Worm (Caenorhabditis elegans): ENCODE results near the gene F35H12.6.
A peak's percentile ranks its signal among the peaks of the same experiment; 100 is the strongest.

F35H12.6 gene

ce11 chrX:952557-953083 is 39.5 kb downstream of the F35H12.6 start:
- TF ChIP-seq lin-26 (GFP tag; IDR thresholded peaks at IDR 0.05) = no peak
- no peak for TF ChIP-seq Y53G8AR.9 (GFP tag; conservative IDR thresholded peaks at IDR 0.05)
- TF ChIP-seq ceh-79 (tag; optimal IDR thresholded peaks at IDR 0.05) = no peak
- no peak for TF ChIP-seq mes-4 (tag; optimal IDR thresholded peaks at IDR 0.05)
- no peak for TF ChIP-seq tbx-9 (tag; optimal IDR thresholded peaks at IDR 0.05; ENCODE audit: borderline replicate concordance)
- no peak for TF ChIP-seq F57A8.1 (GFP tag; optimal IDR thresholded peaks at IDR 0.05)
- TF ChIP-seq mxl-1 (tag; optimal IDR thresholded peaks at IDR 0.05) = no peak
- no peak for TF ChIP-seq ztf-18 (tag; optimal IDR thresholded peaks at IDR 0.05)
- no peak for TF ChIP-seq lin-54 (GFP tag; optimal IDR thresholded peaks at IDR 0.05)
- TF ChIP-seq F39B2.1 (GFP tag; IDR thresholded peaks at IDR 0.05) = no peak

- TF ChIP-seq unc-62 (GFP tag; optimal IDR thresholded peaks at IDR 0.05) (no peak), ceh-79 (tag; optimal IDR thresholded peaks at IDR 0.05) (no peak), athp-1 (tag; optimal IDR thresholded peaks at IDR 0.05) (no peak), tbp1 (GFP tag; optimal IDR thresholded peaks at IDR 0.05) (no peak), ekl-4 (GFP tag; IDR thresholded peaks at IDR 0.05) (no peak), nfyb-1 (GFP tag; IDR thresholded peaks at IDR 0.05) (0 out of 2 replicates have a peak, but pooled peaks have one; percentile 13), nhr-80 (tag; optimal IDR thresholded peaks at IDR 0.05) (peak; percentile 4), madf-10 (tag; optimal IDR thresholded peaks at IDR 0.05) (no peak), snpc-1.3 (tag; optimal IDR thresholded peaks at IDR 0.05; ENCODE audit: insufficient read depth) (no peak), bed-1 (GFP tag; IDR thresholded peaks at IDR 0.05) (no peak), let-607 (tag; optimal IDR thresholded peaks at IDR 0.05) (no peak), lin-26 (GFP tag; IDR thresholded peaks at IDR 0.05) (no peak), akir-1 (GFP tag; optimal IDR thresholded peaks at IDR 0.05) (no peak), F49E8.2 (tag; optimal IDR thresholded peaks at IDR 0.05; ENCODE audit: insufficient read depth) (no peak), aptf-2 (GFP tag; conservative IDR thresholded peaks at IDR 0.05) (no peak), attf-3 (GFP tag; conservative IDR thresholded peaks at IDR 0.05) (peak; percentile 87), nhr-27 (tag; optimal IDR thresholded peaks at IDR 0.05) (no peak), B0336.3 (GFP tag; IDR thresholded peaks at IDR 0.05) (no peak), mcd-1 (GFP tag; IDR thresholded peaks at IDR 0.05) (no peak), snpc-3.4 (tag; optimal IDR thresholded peaks at IDR 0.05) (no peak), ztf-6 (GFP tag; IDR thresholded peaks at IDR 0.05) (no peak), nhr-179 (tag; optimal IDR thresholded peaks at IDR 0.05) (no peak), T07F8.4 (tag; optimal IDR thresholded peaks at IDR 0.05) (no peak), ceh-27 (GFP tag; optimal IDR thresholded peaks at IDR 0.05) (no peak), zfh-2 (GFP tag; conservative IDR thresholded peaks at IDR 0.05) (no peak), him-1 (tag; optimal IDR thresholded peaks at IDR 0.05) (no peak), ceh-40 (GFP tag; IDR thresholded peaks at IDR 0.05) (no peak), attf-6 (GFP tag; IDR thresholded peaks at IDR 0.05) (no peak), ztf-3 (GFP tag; optimal IDR thresholded peaks at IDR 0.05) (no peak), dpl-1 (GFP tag; optimal IDR thresholded peaks at IDR 0.05) (no peak), lin-40 (tag; optimal IDR thresholded peaks at IDR 0.05) (peak; percentile 10), aptf-3 (GFP tag; IDR thresholded peaks at IDR 0.05) (no peak), hlh-12 (tag; optimal IDR thresholded peaks at IDR 0.05) (no peak)
These were observed 41.5 kb downstream of the F35H12.6 start, which contains the start of gene apm-3 for ce11 chrX:954499-955061. Gene apm-3 (plus strand): TSS chrX:954975.

Measured in whole organism, young adult.